Worm (Caenorhabditis elegans) whole organism, early embryonic: ENCODE results near the gene txdc-17.
A peak's percentile ranks its signal among the peaks of the same experiment; 100 is the strongest.

ENCODE experiments used
- B0310.2 ChIP-seq: sonication (generic microtip); optimal IDR thresholded peaks from 2 replicates; lab custom pipeline; 2016; ENCODE audit warnings: mild to moderate bottlenecking, missing genetic modification characterization, missing compliant biosample characterization
- F13C5.2 ChIP-seq: sonication (generic microtip); optimal IDR thresholded peaks from 2 replicates; lab custom pipeline; 2017; ENCODE audit warnings: mild to moderate bottlenecking, missing genetic modification characterization, inconsistent platforms, missing compliant biosample characterization
- aly-1 ChIP-seq: sonication (generic microtip); optimal IDR thresholded peaks from 2 replicates; lab custom pipeline; 2016; ENCODE audit warnings: missing genetic modification characterization, missing compliant biosample characterization
- ama-1 ChIP-seq: fragments of 150-350 bp; optimal IDR thresholded peaks from 2 replicates; lab custom pipeline; 2014
- ceh-13 ChIP-seq: fragments of 200-800 bp; sonication (Bioruptor generic); optimal IDR thresholded peaks from 2 replicates; lab custom pipeline; 2018; ENCODE audit warnings: mild to moderate bottlenecking, missing genetic modification characterization, missing compliant biosample characterization
- ceh-36 ChIP-seq: sonication (generic microtip); optimal IDR thresholded peaks from 2 replicates; lab custom pipeline; 2016; ENCODE audit warnings: missing genetic modification characterization, inconsistent platforms, missing compliant biosample characterization
- ets-7 ChIP-seq: sonication (generic microtip); optimal IDR thresholded peaks from 2 replicates; lab custom pipeline; 2016; ENCODE audit warnings: missing genotype, missing genetic modification characterization, missing compliant biosample characterization
- flt-1 ChIP-seq: fragments of 200-800 bp; sonication (Bioruptor generic); IDR thresholded peaks from 2 replicates; pipeline ENCODE4 v1.3.6; 2022; ENCODE audit warnings: missing genetic modification characterization, missing compliant biosample characterization
- hmbx-1 ChIP-seq: sonication (generic microtip); optimal IDR thresholded peaks from 2 replicates; lab custom pipeline; 2016; ENCODE audit warnings: mild to moderate bottlenecking, missing genetic modification characterization, missing compliant biosample characterization
- hmg-4 ChIP-seq: fragments of 200-800 bp; sonication (Bioruptor generic); optimal IDR thresholded peaks from 2 replicates; lab custom pipeline; 2018; ENCODE audit warnings: mild to moderate bottlenecking, missing genetic modification characterization, missing compliant biosample characterization
- hnd-1 ChIP-seq: sonication (generic microtip); optimal IDR thresholded peaks from 2 replicates; lab custom pipeline; 2016; ENCODE audit warnings: missing genetic modification characterization, missing compliant biosample characterization
- pes-1 ChIP-seq: fragments of 200-800 bp; sonication (Bioruptor generic); IDR thresholded peaks from 2 replicates; pipeline ENCODE4 v1.3.6; 2022; ENCODE audit warnings: missing genetic modification reagents, missing genetic modification characterization, missing compliant biosample characterization
- scrt-1 ChIP-seq: fragments of 200-800 bp; sonication (Bioruptor generic); IDR thresholded peaks from 2 replicates; pipeline ENCODE4 v1.3.6; 2022; ENCODE audit warnings: missing genetic modification characterization, missing compliant biosample characterization
- sea-1 ChIP-seq: fragments of 200-800 bp; sonication (Bioruptor generic); conservative IDR thresholded peaks from 2 replicates; pipeline ENCODE4 v1.3.6; 2022; ENCODE audit warnings: missing genetic modification characterization, missing compliant biosample characterization
- tbx-11 ChIP-seq: fragments of 200-800 bp; sonication (Bioruptor generic); IDR thresholded peaks from 2 replicates; pipeline ENCODE4 v1.3.6; 2022; ENCODE audit warnings: missing genetic modification characterization, missing compliant biosample characterization
- tbx-37 ChIP-seq: fragments of 200-800 bp; sonication (Bioruptor generic); conservative IDR thresholded peaks from 2 replicates; pipeline ENCODE4 v1.3.6; 2022; ENCODE audit warnings: missing genetic modification reagents, missing genetic modification characterization, missing compliant biosample characterization
- tra-4 ChIP-seq: sonication (generic microtip); optimal IDR thresholded peaks from 2 replicates; lab custom pipeline; 2017; ENCODE audit warnings: missing genetic modification characterization, missing compliant biosample characterization

Gene txdc-17

ce11 chrIII:2834363-2834762 lies at the start of gene txdc-17:
TSS of gene txdc-17 (plus strand) at chrIII:2834663.
- TF ChIP-seq hmg-4 (no peak), hmbx-1 (tag; lab: Kevin White, UChicago) (no peak), tbx-37 (no peak), ama-1 (lab: Kevin White, UChicago) (no peak), F13C5.2 (tag; lab: Kevin White, UChicago) (no peak), flt-1 (GFP tag; lab: Robert Waterston, UW) (no peak), tra-4 (tag; lab: Kevin White, UChicago) (no peak), pes-1 (no peak), B0310.2 (no peak), sea-1 (no peak), scrt-1 (GFP tag; lab: Robert Waterston, UW) (no peak), ceh-36 (tag; lab: Kevin White, UChicago) (no peak), ets-7 (tag; lab: Kevin White, UChicago) (no peak), aly-1 (tag; lab: Kevin White, UChicago) (no peak)

DNA sequence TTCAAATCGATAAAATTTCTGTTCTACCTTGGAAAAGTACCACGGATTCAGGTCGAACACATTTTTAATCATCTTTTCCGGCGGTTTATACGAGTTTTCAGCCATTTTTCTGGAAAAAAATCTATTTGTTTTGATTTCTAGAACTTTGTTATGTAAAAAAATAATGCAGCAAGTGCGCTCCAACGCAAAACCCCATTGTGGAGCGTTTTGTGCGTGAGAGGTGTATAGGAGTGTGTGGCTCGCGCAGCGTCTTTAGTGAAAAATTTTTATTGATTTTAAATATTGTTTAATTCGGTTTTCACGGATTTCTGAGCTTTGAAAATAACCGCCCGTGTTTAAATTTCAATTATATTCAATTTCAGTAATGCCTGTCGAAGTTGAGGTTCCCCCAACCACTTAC lies 48.6 kb upstream of the txdc-17 start, which contains the start of gene Y71H2AM.20:
Gene Y71H2AM.20, minus strand, starts transcription at position 109 of the 400 bp plus-strand sequence.
- TF ChIP-seq F13C5.2 (tag; lab: Kevin White, UChicago) (peak; percentile 87), ama-1 (lab: Kevin White, UChicago) (no peak), sea-1 (peak; percentile 72), ets-7 (tag; lab: Kevin White, UChicago) (no peak), aly-1 (tag; lab: Kevin White, UChicago) (no peak), tbx-11 (0 out of 2 replicates have a peak, but pooled peaks have one; percentile 38), ceh-36 (tag; lab: Kevin White, UChicago) (peak; percentile 58), hmbx-1 (tag; lab: Kevin White, UChicago) (no peak), hnd-1 (tag; lab: Kevin White, UChicago) (no peak), B0310.2 (peak; percentile 44), tbx-37 (peak; percentile 37; the same call in 1 of the 2 replicates), flt-1 (GFP tag; lab: Robert Waterston, UW) (0 out of 2 replicates have a peak, but pooled peaks have one; percentile 53), hmg-4 (peak; percentile 28), pes-1 (peak; percentile 73), tra-4 (tag; lab: Kevin White, UChicago) (peak; percentile 5), ceh-13 (GFP tag; lab: Kevin White, UChicago) (no peak), scrt-1 (GFP tag; lab: Robert Waterston, UW) (0 out of 2 replicates have a peak, but pooled peaks have one; percentile 55)

ce11 chrIII:2786740-2787139 lies 47.7 kb upstream of the txdc-17 start, which contains the start of gene nduc-2:
TSS of gene nduc-2 (plus strand) at chrIII:2786852.
- no peak for TF ChIP-seq B0310.2
- TF ChIP-seq tra-4 (tag; lab: Kevin White, UChicago), result no peak
- TF ChIP-seq flt-1 (GFP tag; lab: Robert Waterston, UW), result no peak
- no peak for TF ChIP-seq F13C5.2 (tag; lab: Kevin White, UChicago)
- no peak for TF ChIP-seq ets-7 (tag; lab: Kevin White, UChicago)
- TF ChIP-seq pes-1, result no peak
- no peak for TF ChIP-seq hmbx-1 (tag; lab: Kevin White, UChicago)
- no peak for TF ChIP-seq scrt-1 (GFP tag; lab: Robert Waterston, UW)
- TF ChIP-seq ceh-13 (GFP tag; lab: Kevin White, UChicago), result no peak
- TF ChIP-seq ama-1 (lab: Kevin White, UChicago), result no peak
- no peak for TF ChIP-seq sea-1

- TF ChIP-seq hmbx-1 (tag; lab: Kevin White, UChicago) (no peak), B0310.2 (no peak), scrt-1 (GFP tag; lab: Robert Waterston, UW) (no peak), pes-1 (no peak), tbx-37 (no peak), hmg-4 (no peak), aly-1 (tag; lab: Kevin White, UChicago) (no peak), ama-1 (lab: Kevin White, UChicago) (no peak), tbx-11 (no peak), ets-7 (tag; lab: Kevin White, UChicago) (no peak), ceh-13 (GFP tag; lab: Kevin White, UChicago) (no peak), tra-4 (tag; lab: Kevin White, UChicago) (no peak), flt-1 (GFP tag; lab: Robert Waterston, UW) (no peak), F13C5.2 (tag; lab: Kevin White, UChicago) (no peak), sea-1 (no peak), ceh-36 (tag; lab: Kevin White, UChicago) (no peak), hnd-1 (tag; lab: Kevin White, UChicago) (no peak)
These were observed 46.4 kb upstream of the txdc-17 start, which contains the start of gene tbcc-1 for ce11 chrIII:2787979-2788491. TSS of gene tbcc-1 (plus strand) at chrIII:2788441.

- TF ChIP-seq B0310.2, result no peak
- no peak for TF ChIP-seq F13C5.2 (tag; lab: Kevin White, UChicago)
- no peak for TF ChIP-seq ama-1 (lab: Kevin White, UChicago)
- no peak for TF ChIP-seq tbx-37
- TF ChIP-seq ets-7 (tag; lab: Kevin White, UChicago), result no peak
These were observed 40.4 kb upstream of the txdc-17 start for ce11 chrIII:2794057-2794456.

DNA sequence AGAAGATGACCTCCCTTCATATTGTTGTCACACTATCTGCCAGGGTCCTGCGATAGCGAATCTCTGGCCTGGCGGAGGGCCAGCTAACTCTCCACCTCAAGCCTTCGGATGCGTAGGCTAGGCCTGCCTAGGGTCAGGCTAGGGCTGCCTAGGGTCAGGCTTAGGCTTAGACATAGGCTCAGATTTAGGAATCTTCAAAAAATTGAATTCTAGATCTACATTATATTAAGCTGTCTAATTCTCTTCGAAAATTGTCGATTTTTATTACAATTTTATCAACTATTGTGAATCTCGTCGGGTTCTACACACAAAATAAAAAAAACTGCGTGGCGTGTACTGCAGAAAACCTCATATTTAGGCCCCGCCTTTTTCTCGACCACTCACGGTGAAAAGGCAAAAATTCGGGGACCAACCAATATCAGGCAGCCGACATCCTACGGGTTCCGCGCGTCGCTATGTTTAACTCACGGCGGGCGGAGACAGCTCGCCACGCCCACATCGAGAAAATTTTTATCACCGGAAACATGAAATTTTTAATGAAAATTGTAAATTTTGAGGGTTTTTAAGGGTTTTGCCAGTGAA lies 38.9 kb upstream of the txdc-17 start:
- TF ChIP-seq hmg-4, result no peak
- TF ChIP-seq aly-1 (tag; lab: Kevin White, UChicago), result no peak

ce11 chrIII:2800743-2801142 lies 33.7 kb upstream of the txdc-17 start:
- TF ChIP-seq hmbx-1 (tag; lab: Kevin White, UChicago), result no peak
- TF ChIP-seq tbx-11, result no peak
- no peak for TF ChIP-seq tbx-37
- no peak for TF ChIP-seq B0310.2
- no peak for TF ChIP-seq aly-1 (tag; lab: Kevin White, UChicago)
- TF ChIP-seq hmg-4, result no peak
- no peak for TF ChIP-seq ceh-36 (tag; lab: Kevin White, UChicago)
- TF ChIP-seq hnd-1 (tag; lab: Kevin White, UChicago), result no peak
- no peak for TF ChIP-seq pes-1
- TF ChIP-seq scrt-1 (GFP tag; lab: Robert Waterston, UW), result no peak
- no peak for TF ChIP-seq flt-1 (GFP tag; lab: Robert Waterston, UW)
- TF ChIP-seq sea-1, result no peak
- no peak for TF ChIP-seq ama-1 (lab: Kevin White, UChicago)
- TF ChIP-seq tra-4 (tag; lab: Kevin White, UChicago), result no peak
- no peak for TF ChIP-seq F13C5.2 (tag; lab: Kevin White, UChicago)
